Worm (Caenorhabditis elegans): Measurements from ENCODE around the gene H23N18.5.
"Not testable (repeated sequence)": the region's sequence is repeated elsewhere in the genome, so short reads cannot be mapped to it uniquely, and the experiment has no call there.

The H23N18.5 gene

ce11 chrV:4905953-4906352 lies 6.2 kb downstream of the H23N18.5 start, which contains the start of gene ugt-14:
TSS of gene ugt-14 (plus strand) at chrV:4906253.
- TF ChIP-seq dpl-1 (GFP tag; optimal IDR thresholded peaks at IDR 0.05) (no peak), elt-3 (tag; optimal IDR thresholded peaks at IDR 0.05) (no peak), mef-2 (tag; optimal IDR thresholded peaks at IDR 0.05) (no peak), ceh-88 (GFP tag; IDR thresholded peaks at IDR 0.05) (no peak), nhr-85 (tag) (no peak), ceh-8 (GFP tag; optimal IDR thresholded peaks at IDR 0.05) (no peak), snu-23 (GFP tag; optimal IDR thresholded peaks at IDR 0.05) (no peak), lsy-2 (tag; optimal IDR thresholded peaks at IDR 0.05) (no peak), lin-39 (tag; optimal IDR thresholded peaks at IDR 0.05) (no peak)

ce11 chrV:4903696-4904095 lies 8.5 kb downstream of the H23N18.5 start, which contains the start of gene ugt-8:
TSS of gene ugt-8 (plus strand) at chrV:4903930.
- no peak for TF ChIP-seq mep-1 (tag; optimal IDR thresholded peaks at IDR 0.05)
- no peak for TF ChIP-seq efl-1 (optimal IDR thresholded peaks at IDR 0.05)
- TF ChIP-seq efl-1 (GFP tag; optimal IDR thresholded peaks at IDR 0.05 in 1 of 2), result peak in 1 of 2 experiments; percentile 53
- TF ChIP-seq nhr-20 (tag; optimal IDR thresholded peaks at IDR 0.05), result peak; percentile 41
- TF ChIP-seq snu-23 (GFP tag; optimal IDR thresholded peaks at IDR 0.05), result peak; percentile 12
- no peak for TF ChIP-seq zip-4 (GFP tag; optimal IDR thresholded peaks at IDR 0.05)

- TF ChIP-seq rnt-1 (tag; optimal IDR thresholded peaks at IDR 0.05) (no peak), irx-1 (tag; optimal IDR thresholded peaks at IDR 0.05) (no peak), nhr-71 (tag; optimal IDR thresholded peaks at IDR 0.05) (no peak), sptf-1 (tag; optimal IDR thresholded peaks at IDR 0.05) (no peak), efl-1 (optimal IDR thresholded peaks at IDR 0.05) (no peak), efl-1 (GFP tag; optimal IDR thresholded peaks at IDR 0.05 in 1 of 2) (no peak), hlh-4 (tag; optimal IDR thresholded peaks at IDR 0.05) (no peak), nhr-12 (tag; optimal IDR thresholded peaks at IDR 0.05) (no peak), ces-1 (GFP tag; optimal IDR thresholded peaks at IDR 0.05) (no peak), pag-3 (tag; optimal IDR thresholded peaks at IDR 0.05; ENCODE audit: borderline replicate concordance, insufficient read depth) (no peak), ets-5 (GFP tag; IDR thresholded peaks at IDR 0.05) (no peak), ceh-82 (tag; optimal IDR thresholded peaks at IDR 0.05) (no peak), nhr-85 (tag) (no peak), snu-23 (GFP tag; optimal IDR thresholded peaks at IDR 0.05) (no peak), pax-3 (tag; optimal IDR thresholded peaks at IDR 0.05) (no peak), swsn-7 (tag; optimal IDR thresholded peaks at IDR 0.05) (no peak), tlp-1 (tag; optimal IDR thresholded peaks at IDR 0.05) (no peak), pqm-1 (tag; optimal IDR thresholded peaks at IDR 0.05) (no peak), ceh-8 (GFP tag; optimal IDR thresholded peaks at IDR 0.05) (no peak)
Observed at ce11 chrV:4901074-4901473, 11.1 kb downstream of the H23N18.5 start, which contains the start of gene ugt-67. TSS of gene ugt-67 (plus strand) at chrV:4901374.

- TF ChIP-seq lin-35 (GFP tag; optimal IDR thresholded peaks at IDR 0.05); isw-1 (GFP tag; IDR thresholded peaks at IDR 0.05); skn-1 (tag; optimal IDR thresholded peaks at IDR 0.05): not testable (repeated sequence)
Observed at ce11 chrV:4900020-4900419, 12.2 kb downstream of the H23N18.5 start, which contains the start of gene ugt-10. TSS of gene ugt-10 (minus strand) at chrV:4900120.

ce11 chrV:4895744-4896143 lies 16.4 kb downstream of the H23N18.5 start, which contains the start of gene ugt-9:
TSS of gene ugt-9 (plus strand) at chrV:4896048.
- TF ChIP-seq nhr-77 (tag; optimal IDR thresholded peaks at IDR 0.05), result peak; percentile 22
- peak in 1 of 2 experiments; percentile 7 for TF ChIP-seq lin-35 (GFP tag; optimal IDR thresholded peaks at IDR 0.05)
- TF ChIP-seq aly-2 (tag; optimal IDR thresholded peaks at IDR 0.05), result no peak
- TF ChIP-seq nhr-71 (tag; optimal IDR thresholded peaks at IDR 0.05), result peak; percentile 57
- peak; percentile 39 for TF ChIP-seq nhr-90 (tag; optimal IDR thresholded peaks at IDR 0.05; ENCODE audit: poor library complexity)
- TF ChIP-seq nhr-85 (tag), result peak; percentile 84
- no peak for TF ChIP-seq pax-3 (tag; optimal IDR thresholded peaks at IDR 0.05)
- TF ChIP-seq ceh-82 (tag; optimal IDR thresholded peaks at IDR 0.05), result no peak
- peak; percentile 34 for TF ChIP-seq snu-23 (GFP tag; optimal IDR thresholded peaks at IDR 0.05)
- TF ChIP-seq lin-14 (GFP tag; optimal IDR thresholded peaks at IDR 0.05), result peak; percentile 32
- peak in 3 of 6 experiments; percentile 58 to 84 (median 61) for TF ChIP-seq elt-3 (tag; optimal IDR thresholded peaks at IDR 0.05)
- peak; percentile 36 for TF ChIP-seq nhr-19 (GFP tag; conservative IDR thresholded peaks at IDR 0.05)
- TF ChIP-seq nhr-76 (tag; optimal IDR thresholded peaks at IDR 0.05), result peak; percentile 77
- no peak for TF ChIP-seq ces-1 (GFP tag; optimal IDR thresholded peaks at IDR 0.05)
- TF ChIP-seq efl-1 (optimal IDR thresholded peaks at IDR 0.05), result no peak
- TF ChIP-seq efl-1 (GFP tag; optimal IDR thresholded peaks at IDR 0.05 in 1 of 2), result peak in 1 of 2 experiments; percentile 32
- TF ChIP-seq blmp-1 (tag; optimal IDR thresholded peaks at IDR 0.05), result no peak
- no peak for TF ChIP-seq ceh-8 (GFP tag; optimal IDR thresholded peaks at IDR 0.05)
- no peak for TF ChIP-seq ceh-90 (tag; optimal IDR thresholded peaks at IDR 0.05)
- no peak for TF ChIP-seq C16A3.4 (tag; optimal IDR thresholded peaks at IDR 0.05)
- TF ChIP-seq tbx-2 (tag; optimal IDR thresholded peaks at IDR 0.05), result peak; percentile 41
- TF ChIP-seq nhr-20 (tag; optimal IDR thresholded peaks at IDR 0.05), result peak; percentile 72
